Worm (Caenorhabditis elegans): ENCODE measurements around the gene rimb-1.

ce11 chrIII:1764463-1764862 lies 23.7 kb upstream of the rimb-1 start:
- no peak for TF ChIP-seq nhr-237 (tag; optimal IDR thresholded peaks at IDR 0.05)
- TF ChIP-seq lsy-2 (tag; optimal IDR thresholded peaks at IDR 0.05): no peak
- TF ChIP-seq efl-1 (optimal IDR thresholded peaks at IDR 0.05): no peak
- TF ChIP-seq efl-1 (GFP tag; optimal IDR thresholded peaks at IDR 0.05 in 1 of 2): no peak
- TF ChIP-seq lin-15B (tag; optimal IDR thresholded peaks at IDR 0.05): no peak
- TF ChIP-seq egl-27 (tag; optimal IDR thresholded peaks at IDR 0.05): no peak
- TF ChIP-seq ces-1 (GFP tag; optimal IDR thresholded peaks at IDR 0.05): no peak
- no peak for TF ChIP-seq nhr-12 (tag; optimal IDR thresholded peaks at IDR 0.05)
- no peak for TF ChIP-seq nhr-84 (tag; optimal IDR thresholded peaks at IDR 0.05)
- no peak for TF ChIP-seq nhr-76 (tag; optimal IDR thresholded peaks at IDR 0.05)

All from whole organism, L1 larva.